Worm (Caenorhabditis elegans): ENCODE results near the gene F54D5.4.

DNA sequence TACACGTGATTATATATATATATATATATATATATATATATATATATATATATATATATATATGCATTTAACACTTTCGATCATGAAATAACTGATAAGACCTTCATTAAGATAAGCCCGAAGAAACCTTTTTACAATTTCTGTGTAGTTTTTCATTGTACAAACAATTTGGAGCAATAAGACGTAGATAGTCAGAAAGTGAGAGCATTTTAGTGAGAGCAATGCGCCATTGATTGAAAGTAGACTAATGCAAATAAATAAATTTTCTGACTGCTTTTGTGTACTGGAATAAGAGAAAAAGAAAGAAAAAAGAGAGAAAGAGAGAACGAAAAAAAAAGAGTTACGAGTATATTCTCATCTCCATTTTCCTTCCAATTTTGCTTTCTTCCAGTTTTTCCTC is 35.0 kb downstream of the F54D5.4 start:
- TF ChIP-seq sdc-2 (tag; optimal IDR thresholded peaks at IDR 0.05): no peak
- no peak for TF ChIP-seq pha-4 (tag; optimal IDR thresholded peaks at IDR 0.05)
- no peak for TF ChIP-seq pax-1 (tag; optimal IDR thresholded peaks at IDR 0.05)
- TF ChIP-seq unc-42 (tag; optimal IDR thresholded peaks at IDR 0.05): no peak
- TF ChIP-seq sox-2 (GFP tag; IDR thresholded peaks at IDR 0.05): no peak
- TF ChIP-seq npax-4 (tag; optimal IDR thresholded peaks at IDR 0.05): no peak
- no peak for TF ChIP-seq tbx-2 (tag; optimal IDR thresholded peaks at IDR 0.05)
- no peak for TF ChIP-seq lim-6 (tag; optimal IDR thresholded peaks at IDR 0.05)
- no peak for TF ChIP-seq rnt-1 (tag; optimal IDR thresholded peaks at IDR 0.05)
- TF ChIP-seq pqm-1 (tag; optimal IDR thresholded peaks at IDR 0.05): no peak
- no peak for TF ChIP-seq dve-1 (tag; optimal IDR thresholded peaks at IDR 0.05)

Measured in whole organism, late embryonic.